Fruit fly (Drosophila melanogaster): ENCODE measurements around the gene Atac1.

Gene Atac1

dm6 chr2L:6968013-6968517 lies 7.9 kb upstream of the Atac1 start (continued):
- no peak for TF ChIP-seq sqz (GFP tag; optimal IDR thresholded peaks at IDR 0.05)
- no peak for TF ChIP-seq CG14965 (GFP tag; optimal IDR thresholded peaks at IDR 0.05; ENCODE audit: borderline replicate concordance)
- peak; percentile 23 for TF ChIP-seq repo (GFP tag; optimal IDR thresholded peaks at IDR 0.05)
- peak; percentile 26 for TF ChIP-seq CG10267 (tag; optimal IDR thresholded peaks at IDR 0.05)
- no peak for TF ChIP-seq Poxn (GFP tag; IDR thresholded peaks at IDR 0.05)
- TF ChIP-seq CG1024 (GFP tag; IDR thresholded peaks at IDR 0.05): no peak
- TF ChIP-seq CG2712 (tag; optimal IDR thresholded peaks at IDR 0.05): peak; percentile 40
- TF ChIP-seq zfh1 (GFP tag; IDR thresholded peaks at IDR 0.05): peak; percentile 51; the same call in 1 of the 3 replicates
- TF ChIP-seq CG13424 (tag; optimal IDR thresholded peaks at IDR 0.05): peak; percentile 28
- peak; percentile 6 for TF ChIP-seq HLH4C (GFP tag; IDR thresholded peaks at IDR 0.05; ENCODE audit: partially characterized antibody)
- TF ChIP-seq CG34376 (GFP tag; optimal IDR thresholded peaks at IDR 0.05): peak; percentile 41
- TF ChIP-seq NfI (GFP tag; optimal IDR thresholded peaks at IDR 0.05): peak; percentile 34
- TF ChIP-seq CG10654 (GFP tag; optimal IDR thresholded peaks at IDR 0.05): peak; percentile 36
- no peak for TF ChIP-seq gcm2 (GFP tag; optimal IDR thresholded peaks at IDR 0.05)
- TF ChIP-seq grau (tag; optimal IDR thresholded peaks at IDR 0.05): peak; percentile 44
- no peak for TF ChIP-seq Dip2 (GFP tag; IDR thresholded peaks at IDR 0.05)
- no peak for TF ChIP-seq Gsc (GFP tag; IDR thresholded peaks at IDR 0.05)
- no peak for TF ChIP-seq slou (GFP tag; optimal IDR thresholded peaks at IDR 0.05)
- TF ChIP-seq al (GFP tag; IDR thresholded peaks at IDR 0.05): 0 out of 2 replicates have a peak, but pooled peaks have one; percentile 4
- TF ChIP-seq ken (GFP tag; IDR thresholded peaks at IDR 0.05): no peak; the same call in 2 of the 3 replicates
- TF ChIP-seq btn (GFP tag; optimal IDR thresholded peaks at IDR 0.05): no peak
- TF ChIP-seq vnd (GFP tag; IDR thresholded peaks at IDR 0.05; ENCODE audit: partially characterized antibody): peak; percentile 57
- no peak for TF ChIP-seq peb (GFP tag; IDR thresholded peaks at IDR 0.05)
- peak; percentile 19; the same call in 1 of the 2 replicates for TF ChIP-seq CG42726 (GFP tag; IDR thresholded peaks at IDR 0.05; ENCODE audit: partially characterized antibody)
- TF ChIP-seq Opbp (GFP tag; IDR thresholded peaks at IDR 0.05; ENCODE audit: partially characterized antibody): peak; percentile 76
- TF ChIP-seq Dp (GFP tag; optimal IDR thresholded peaks at IDR 0.05): no peak
- no peak for TF ChIP-seq Lhr (GFP tag; optimal IDR thresholded peaks at IDR 0.05)
- no peak for TF ChIP-seq Ada2b (GFP tag; IDR thresholded peaks at IDR 0.05)
- TF ChIP-seq Dll (GFP tag; IDR thresholded peaks at IDR 0.05; ENCODE audit: partially characterized antibody): peak; percentile 96
- peak; percentile 37 for TF ChIP-seq Side (GFP tag; optimal IDR thresholded peaks at IDR 0.05)
- TF ChIP-seq Dbx (GFP tag; IDR thresholded peaks at IDR 0.05): peak; percentile 55; the same call in 1 of the 3 replicates
- TF ChIP-seq CG10274 (GFP tag; optimal IDR thresholded peaks at IDR 0.05): no peak
- TF ChIP-seq wek (GFP tag; optimal IDR thresholded peaks at IDR 0.05): peak; percentile 26
- peak; percentile 2 for TF ChIP-seq CG4282 (GFP tag; optimal IDR thresholded peaks at IDR 0.05)
- TF ChIP-seq CG8388 (GFP tag; optimal IDR thresholded peaks at IDR 0.05): peak; percentile 31
- peak; percentile 20 for TF ChIP-seq Six4 (GFP tag; optimal IDR thresholded peaks at IDR 0.05)
- TF ChIP-seq hth (optimal IDR thresholded peaks at IDR 0.05): no peak
- no peak for TF ChIP-seq Bdp1 (GFP tag; optimal IDR thresholded peaks at IDR 0.05)
- no peak for TF ChIP-seq CG3065 (GFP tag; optimal IDR thresholded peaks at IDR 0.05)
- peak; percentile 54 for TF ChIP-seq CG13775 (GFP tag; optimal IDR thresholded peaks at IDR 0.05)
- peak; percentile 43; the same call in 1 of the 2 replicates for TF ChIP-seq Xrp1 (GFP tag; IDR thresholded peaks at IDR 0.05)
- TF ChIP-seq CG2875 (GFP tag; optimal IDR thresholded peaks at IDR 0.05): peak; percentile 55
- TF ChIP-seq mirr (GFP tag; optimal IDR thresholded peaks at IDR 0.05): no peak
- peak; percentile 91 for TF ChIP-seq Doc3 (GFP tag; IDR thresholded peaks at IDR 0.05; ENCODE audit: partially characterized antibody)
- no peak for TF ChIP-seq gem (tag; optimal IDR thresholded peaks at IDR 0.05)
- TF ChIP-seq CG9215 (GFP tag; IDR thresholded peaks at IDR 0.05): no peak; the same call in 1 of the 2 replicates
- peak; percentile 77 for TF ChIP-seq vvl (GFP tag; IDR thresholded peaks at IDR 0.05)
- 0 out of 2 replicates have a peak, but pooled peaks have one; percentile 20 for TF ChIP-seq ssp (GFP tag; IDR thresholded peaks at IDR 0.05)
- no peak for TF ChIP-seq CG2678 (tag; optimal IDR thresholded peaks at IDR 0.05)
- peak; percentile 9 for TF ChIP-seq bigmax (GFP tag; optimal IDR thresholded peaks at IDR 0.05)
